Worm (Caenorhabditis elegans) whole organism, late embryonic: ENCODE data around the gene clec-19.

ENCODE experiments used
- T23F11.4 ChIP-seq: fragments of 200-800 bp; sonication (Bioruptor generic); optimal IDR thresholded peaks from 2 replicates; lab custom pipeline; 2018; ENCODE audit warnings: mild to moderate bottlenecking, missing genetic modification characterization, missing compliant biosample characterization
- ahr-1 ChIP-seq: sonication (generic microtip); optimal IDR thresholded peaks from 2 replicates; lab custom pipeline; 2016; ENCODE audit warnings: missing genetic modification characterization, missing compliant biosample characterization
- ama-1 ChIP-seq: fragments of 150-350 bp; optimal IDR thresholded peaks from 2 replicates; lab custom pipeline; 2014
- ceh-22 ChIP-seq: sonication (generic microtip); optimal IDR thresholded peaks from 2 replicates; lab custom pipeline; 2017; ENCODE audit warnings: missing biosample characterization, missing genetic modification characterization
- ceh-30 ChIP-seq: fragments of 150-350 bp; optimal IDR thresholded peaks from 2 replicates; lab custom pipeline; 2014; ENCODE audit warnings: missing biosample characterization, missing genetic modification characterization
- ceh-48 ChIP-seq: sonication (generic microtip); optimal IDR thresholded peaks from 2 replicates; lab custom pipeline; 2016; ENCODE audit warnings: missing genetic modification characterization, inconsistent platforms, missing compliant biosample characterization
- ceh-9 ChIP-seq: sonication (generic microtip); optimal IDR thresholded peaks from 2 replicates; lab custom pipeline; 2016; ENCODE audit warnings: mild to moderate bottlenecking, missing genetic modification characterization, inconsistent platforms, missing compliant biosample characterization
- dve-1 ChIP-seq: sonication (generic microtip); optimal IDR thresholded peaks from 2 replicates; lab custom pipeline; 2017; ENCODE audit warnings: antibody characterized with exemption, mild to moderate bottlenecking, missing genetic modification characterization, missing compliant biosample characterization
- elt-2 ChIP-seq: sonication (generic microtip); optimal IDR thresholded peaks from 2 replicates; lab custom pipeline; 2016; ENCODE audit warnings: missing genetic modification reagents, missing genetic modification characterization, missing compliant biosample characterization
- elt-4 ChIP-seq: sonication (generic microtip); optimal IDR thresholded peaks from 2 replicates; lab custom pipeline; 2016; ENCODE audit warnings: missing genetic modification characterization, missing compliant biosample characterization
- nhr-11 ChIP-seq: fragments of 150-350 bp; optimal IDR thresholded peaks from 2 replicates; lab custom pipeline; 2014; ENCODE audit warnings: missing biosample characterization, missing genetic modification characterization
- npax-4 ChIP-seq: sonication (generic microtip); optimal IDR thresholded peaks from 2 replicates; lab custom pipeline; 2016; ENCODE audit warnings: missing genetic modification characterization, missing compliant biosample characterization
- sdc-2 ChIP-seq: sonication (generic microtip); optimal IDR thresholded peaks from 2 replicates; lab custom pipeline; 2016; ENCODE audit warnings: missing genotype, missing genetic modification characterization, missing compliant biosample characterization
- syd-9 ChIP-seq: sonication (generic microtip); optimal IDR thresholded peaks from 2 replicates; lab custom pipeline; 2016; ENCODE audit warnings: mild to moderate bottlenecking, missing genetic modification characterization, moderate library complexity, missing compliant biosample characterization

- TF ChIP-seq elt-4, result no peak
- TF ChIP-seq ceh-22 (tag; lab: Kevin White, UChicago), result no peak
- no peak for TF ChIP-seq syd-9 (tag; lab: Kevin White, UChicago)
- no peak for TF ChIP-seq elt-2 (tag; lab: Kevin White, UChicago)
- no peak for TF ChIP-seq sdc-2 (tag; lab: Kevin White, UChicago)
- TF ChIP-seq dve-1 (tag; lab: Kevin White, UChicago), result no peak
- no peak for TF ChIP-seq nhr-11 (tag; lab: Kevin White, UChicago)
- no peak for TF ChIP-seq ahr-1 (tag; lab: Kevin White, UChicago)
- no peak for TF ChIP-seq T23F11.4 (GFP tag; lab: Kevin White, UChicago)
- no peak for TF ChIP-seq ceh-48 (tag; lab: Kevin White, UChicago)
- TF ChIP-seq ama-1 (lab: Kevin White, UChicago), result no peak
- TF ChIP-seq ceh-30 (tag; lab: Kevin White, UChicago), result no peak
- TF ChIP-seq npax-4 (tag; lab: Kevin White, UChicago), result no peak
- TF ChIP-seq ceh-9, result no peak
These were observed 16.0 kb upstream of the clec-19 start, which contains the start of gene btb-9 for ce11 chrII:1728253-1728652.
